Fruit fly (Drosophila melanogaster): ENCODE results near the gene eIF2alpha.

Gene eIF2alpha

dm6 chrX:16446769-16447168 is at the start of gene eIF2alpha:
Gene eIF2alpha (minus strand): TSS chrX:16446993.
- TF ChIP-seq Myc (optimal IDR thresholded peaks at IDR 0.05), result no peak
- no peak for TF ChIP-seq Sin3A (optimal IDR thresholded peaks at IDR 0.05)
- no peak for TF ChIP-seq ttk (optimal IDR thresholded peaks at IDR 0.05)
- no peak for TF ChIP-seq h (optimal IDR thresholded peaks at IDR 0.05)
- no peak for TF ChIP-seq psq (optimal IDR thresholded peaks at IDR 0.05)
- no peak for TF ChIP-seq insv (optimal IDR thresholded peaks at IDR 0.05)

- TF ChIP-seq psq (optimal IDR thresholded peaks at IDR 0.05) (no peak), insv (optimal IDR thresholded peaks at IDR 0.05) (no peak), Sin3A (optimal IDR thresholded peaks at IDR 0.05) (no peak), Myc (optimal IDR thresholded peaks at IDR 0.05) (no peak), h (optimal IDR thresholded peaks at IDR 0.05) (no peak)
Measured at dm6 chrX:16484533-16484932, 37.7 kb upstream of the eIF2alpha start.

dm6 chrX:16458551-16458950 is 11.8 kb upstream of the eIF2alpha start:
- TF ChIP-seq Myc (optimal IDR thresholded peaks at IDR 0.05), result no peak
- TF ChIP-seq psq (optimal IDR thresholded peaks at IDR 0.05), result no peak
- no peak for TF ChIP-seq h (optimal IDR thresholded peaks at IDR 0.05)
- TF ChIP-seq ttk (optimal IDR thresholded peaks at IDR 0.05), result no peak
- no peak for TF ChIP-seq Sin3A (optimal IDR thresholded peaks at IDR 0.05)
- TF ChIP-seq insv (optimal IDR thresholded peaks at IDR 0.05), result no peak

dm6 chrX:16456582-16456981 is 9.8 kb upstream of the eIF2alpha start:
- no peak for TF ChIP-seq h (optimal IDR thresholded peaks at IDR 0.05)

dm6 chrX:16449316-16449715 is 2.5 kb upstream of the eIF2alpha start:
- no peak for TF ChIP-seq psq (optimal IDR thresholded peaks at IDR 0.05)
- no peak for TF ChIP-seq Myc (optimal IDR thresholded peaks at IDR 0.05)
- TF ChIP-seq Sin3A (optimal IDR thresholded peaks at IDR 0.05), result no peak
- TF ChIP-seq h (optimal IDR thresholded peaks at IDR 0.05), result no peak
- TF ChIP-seq ttk (optimal IDR thresholded peaks at IDR 0.05), result no peak
- TF ChIP-seq insv (optimal IDR thresholded peaks at IDR 0.05), result no peak

dm6 chrX:16448252-16449191 is 1.7 kb upstream of the eIF2alpha start, which contains the start of the genes CG34015 and eIF4H1:
Gene CG34015 (minus strand): TSS chrX:16448302.
Gene eIF4H1 (plus strand): TSS chrX:16448665.
- TF ChIP-seq Myc (optimal IDR thresholded peaks at IDR 0.05), result no peak
- no peak for TF ChIP-seq h (optimal IDR thresholded peaks at IDR 0.05)
- no peak for TF ChIP-seq ttk (optimal IDR thresholded peaks at IDR 0.05)
- TF ChIP-seq Sin3A (optimal IDR thresholded peaks at IDR 0.05), result no peak
- TF ChIP-seq insv (optimal IDR thresholded peaks at IDR 0.05), result no peak
- TF ChIP-seq psq (optimal IDR thresholded peaks at IDR 0.05), result no peak

- TF ChIP-seq Sin3A (optimal IDR thresholded peaks at IDR 0.05) (no peak), psq (optimal IDR thresholded peaks at IDR 0.05) (no peak), ttk (optimal IDR thresholded peaks at IDR 0.05) (no peak), h (optimal IDR thresholded peaks at IDR 0.05) (no peak), Myc (optimal IDR thresholded peaks at IDR 0.05) (no peak), insv (optimal IDR thresholded peaks at IDR 0.05) (no peak)
Measured at dm6 chrX:16442361-16442760, 4.4 kb downstream of the eIF2alpha start.

- TF ChIP-seq Sin3A (optimal IDR thresholded peaks at IDR 0.05) (no peak), Myc (optimal IDR thresholded peaks at IDR 0.05) (no peak)
Measured at dm6 chrX:16441245-16441644, 5.5 kb downstream of the eIF2alpha start, which contains the start of the genes Cdc50 and rngo. Gene Cdc50 (minus strand): TSS chrX:16441296. Gene rngo (plus strand): TSS chrX:16441433.

- TF ChIP-seq psq (optimal IDR thresholded peaks at IDR 0.05), result no peak
- TF ChIP-seq Sin3A (optimal IDR thresholded peaks at IDR 0.05), result no peak
- no peak for TF ChIP-seq insv (optimal IDR thresholded peaks at IDR 0.05)
- TF ChIP-seq ttk (optimal IDR thresholded peaks at IDR 0.05), result no peak
- no peak for TF ChIP-seq h (optimal IDR thresholded peaks at IDR 0.05)
- no peak for TF ChIP-seq Myc (optimal IDR thresholded peaks at IDR 0.05)
Measured at dm6 chrX:16428476-16428875, 18.3 kb downstream of the eIF2alpha start.

- TF ChIP-seq ttk (optimal IDR thresholded peaks at IDR 0.05) (no peak), Sin3A (optimal IDR thresholded peaks at IDR 0.05) (no peak), Myc (optimal IDR thresholded peaks at IDR 0.05) (no peak), h (optimal IDR thresholded peaks at IDR 0.05) (no peak), psq (optimal IDR thresholded peaks at IDR 0.05) (no peak), insv (optimal IDR thresholded peaks at IDR 0.05) (no peak)
Measured at dm6 chrX:16427786-16428400, 18.9 kb downstream of the eIF2alpha start.

- TF ChIP-seq insv (optimal IDR thresholded peaks at IDR 0.05), result no peak
- TF ChIP-seq psq (optimal IDR thresholded peaks at IDR 0.05), result no peak
- no peak for TF ChIP-seq h (optimal IDR thresholded peaks at IDR 0.05)
- no peak for TF ChIP-seq Sin3A (optimal IDR thresholded peaks at IDR 0.05)
- no peak for TF ChIP-seq Myc (optimal IDR thresholded peaks at IDR 0.05)
- TF ChIP-seq ttk (optimal IDR thresholded peaks at IDR 0.05), result no peak
Measured at dm6 chrX:16426478-16427052, 20.2 kb downstream of the eIF2alpha start.

- TF ChIP-seq Sin3A (optimal IDR thresholded peaks at IDR 0.05), result no peak
- peak; percentile 52 for TF ChIP-seq ttk (optimal IDR thresholded peaks at IDR 0.05)
Measured at dm6 chrX:16425145-16425544, 21.6 kb downstream of the eIF2alpha start.

Measured in Kc167 (cell line).